Fruit fly (Drosophila melanogaster): ENCODE measurements around the gene Taf1.
A peak's percentile ranks its signal among the peaks of the same experiment; 100 is the strongest.

Taf1 gene

dm6 chr3R:6664371-6665116, 17.9 kb downstream of the Taf1 start (continued):
- TF ChIP-seq CG10209 (GFP tag; optimal IDR thresholded peaks at IDR 0.05): no peak
- TF ChIP-seq p53 (GFP tag; optimal IDR thresholded peaks at IDR 0.05): no peak
- no peak for TF ChIP-seq repo (GFP tag; optimal IDR thresholded peaks at IDR 0.05)
- no peak for TF ChIP-seq zf30C (GFP tag; optimal IDR thresholded peaks at IDR 0.05)
- TF ChIP-seq sc (optimal IDR thresholded peaks at IDR 0.05): no peak
- TF ChIP-seq sc (GFP tag; optimal IDR thresholded peaks at IDR 0.05): peak; percentile 4
- TF ChIP-seq so (GFP tag; IDR thresholded peaks at IDR 0.05): no peak
- peak; percentile 30 for TF ChIP-seq CG2202 (tag; optimal IDR thresholded peaks at IDR 0.05)
- peak; percentile 77 for TF ChIP-seq CG31441 (GFP tag; IDR thresholded peaks at IDR 0.05)
- no peak for TF ChIP-seq CG33213 (GFP tag; optimal IDR thresholded peaks at IDR 0.05)
- no peak for TF ChIP-seq grau (tag; optimal IDR thresholded peaks at IDR 0.05)
- no peak for TF ChIP-seq CG18619 (GFP tag; optimal IDR thresholded peaks at IDR 0.05)
- TF ChIP-seq CG2875 (GFP tag; optimal IDR thresholded peaks at IDR 0.05): no peak
- no peak for TF ChIP-seq Meics (GFP tag; optimal IDR thresholded peaks at IDR 0.05)
- TF ChIP-seq Rx (GFP tag; IDR thresholded peaks at IDR 0.05): 0 out of 2 replicates have a peak, but pooled peaks have one; percentile 4
- peak; percentile 16 for TF ChIP-seq D19A (tag; optimal IDR thresholded peaks at IDR 0.05)
- TF ChIP-seq jing (GFP tag; optimal IDR thresholded peaks at IDR 0.05): no peak
- no peak for TF ChIP-seq CG34376 (GFP tag; optimal IDR thresholded peaks at IDR 0.05)
- TF ChIP-seq BtbVII (GFP tag; optimal IDR thresholded peaks at IDR 0.05): no peak
- no peak for TF ChIP-seq CG15073 (GFP tag; optimal IDR thresholded peaks at IDR 0.05)
- TF ChIP-seq pfk (GFP tag; optimal IDR thresholded peaks at IDR 0.05): no peak
- no peak for TF ChIP-seq vfl (GFP tag; optimal IDR thresholded peaks at IDR 0.05)
- no peak for TF ChIP-seq CG15514 (GFP tag; optimal IDR thresholded peaks at IDR 0.05)
- TF ChIP-seq exex (tag; optimal IDR thresholded peaks at IDR 0.05): no peak
- no peak for TF ChIP-seq Mad (GFP tag; optimal IDR thresholded peaks at IDR 0.05)
- TF ChIP-seq CG13123 (GFP tag; optimal IDR thresholded peaks at IDR 0.05): no peak
- peak; percentile 13 for TF ChIP-seq org-1 (GFP tag; optimal IDR thresholded peaks at IDR 0.05)
- TF ChIP-seq CG11696 (GFP tag; IDR thresholded peaks at IDR 0.05): 0 out of 2 replicates have a peak, but pooled peaks have one; percentile 33
- peak; percentile 31 for TF ChIP-seq Ssrp (tag; optimal IDR thresholded peaks at IDR 0.05)
- TF ChIP-seq corto (GFP tag; optimal IDR thresholded peaks at IDR 0.05): no peak
- TF ChIP-seq Fer2 (tag; optimal IDR thresholded peaks at IDR 0.05): no peak
- TF ChIP-seq CG17802 (tag; optimal IDR thresholded peaks at IDR 0.05): no peak
- TF ChIP-seq yki (optimal IDR thresholded peaks at IDR 0.05): no peak
- TF ChIP-seq grn (GFP tag; optimal IDR thresholded peaks at IDR 0.05): no peak
- TF ChIP-seq CG10267 (tag; optimal IDR thresholded peaks at IDR 0.05): peak; percentile 7
- no peak for TF ChIP-seq HmgD (GFP tag; optimal IDR thresholded peaks at IDR 0.05)
- no peak for TF ChIP-seq MESR4 (GFP tag; optimal IDR thresholded peaks at IDR 0.05)
- no peak for TF ChIP-seq Hr3 (GFP tag; optimal IDR thresholded peaks at IDR 0.05)
- TF ChIP-seq YL-1 (GFP tag; optimal IDR thresholded peaks at IDR 0.05): no peak
- peak in 1 of 3 experiments; percentile 27 for TF ChIP-seq lola (GFP tag; optimal IDR thresholded peaks at IDR 0.05)
- TF ChIP-seq nom (GFP tag; optimal IDR thresholded peaks at IDR 0.05): no peak
- TF ChIP-seq cato (GFP tag; optimal IDR thresholded peaks at IDR 0.05; ENCODE audit: borderline replicate concordance): no peak
- no peak for TF ChIP-seq CG3838 (GFP tag; optimal IDR thresholded peaks at IDR 0.05)
- TF ChIP-seq CG7745 (tag; optimal IDR thresholded peaks at IDR 0.05): no peak
- TF ChIP-seq ase (GFP tag; IDR thresholded peaks at IDR 0.05): no peak
- peak; percentile 39 for TF ChIP-seq Neu2 (GFP tag; optimal IDR thresholded peaks at IDR 0.05; ENCODE audit: borderline replicate concordance)
- TF ChIP-seq CG31224 (GFP tag; IDR thresholded peaks at IDR 0.05): no peak
- TF ChIP-seq CG8281 (tag; optimal IDR thresholded peaks at IDR 0.05): no peak
- TF ChIP-seq Hey (tag; optimal IDR thresholded peaks at IDR 0.05): no peak
- TF ChIP-seq Max (GFP tag; optimal IDR thresholded peaks at IDR 0.05): no peak

All from whole organism, embryonic.